Fruit fly (Drosophila melanogaster) S2 (cell line): Measurements from ENCODE around the gene Hs6st.

Experiments used
- CG8478 ChIP-seq: fragments of >200 bp; optimal IDR thresholded peaks from 2 replicates; lab custom pipeline; 2018
- CTCF ChIP-seq, 2 experiments: fragments of >200 bp; optimal IDR thresholded peaks; 2 replicates each; lab custom pipeline; 2018

dm6 chr3R:19889603-19890187 lies 118.6 kb downstream of the Hs6st start:
- TF ChIP-seq CG8478 (lab: Kevin White, UChicago) (no peak), CTCF (optimal IDR thresholded peaks at IDR 0.05; lab: Kevin White, UChicago) (no peak)
